Fruit fly (Drosophila melanogaster) whole organism, embryonic: ENCODE data around the gene Dpp10.

ENCODE experiments used
- Adf1 ChIP-seq: fragments of 200-800 bp; sonication (Bioruptor generic); IDR thresholded peaks from 2 replicates; pipeline ENCODE4 v1.3.6; 2022; ENCODE audit warnings: missing biosample characterization, missing genetic modification characterization
- Blimp-1 ChIP-seq: fragments of 200-800 bp; sonication (Bioruptor generic); optimal IDR thresholded peaks from 3 replicates; lab custom pipeline; 2018; ENCODE audit warnings: missing biosample characterization, missing genetic modification characterization, mild to moderate bottlenecking, moderate library complexity, missing genetic modification reagents
- CG10321 ChIP-seq: fragments of 200-800 bp; sonication (Bioruptor generic); IDR thresholded peaks from 2 replicates; pipeline ENCODE4 v1.3.6; 2022; ENCODE audit warnings: missing biosample characterization, missing genetic modification characterization
- CG10462 ChIP-seq: fragments of 200-800 bp; sonication (Bioruptor generic); optimal IDR thresholded peaks from 2 replicates; lab custom pipeline; 2016; ENCODE audit warnings: missing biosample characterization, missing genetic modification characterization
- CG10543 ChIP-seq: fragments of 200-800 bp; sonication (Bioruptor generic); optimal IDR thresholded peaks from 3 replicates; lab custom pipeline; 2017; ENCODE audit warnings: missing biosample characterization, mild to moderate bottlenecking, missing genetic modification characterization, moderate library complexity
- CG11695 ChIP-seq: fragments of 200-800 bp; sonication (Bioruptor generic); IDR thresholded peaks from 3 replicates; pipeline ENCODE4 v1.3.6; 2022; ENCODE audit warnings: missing biosample characterization, missing genetic modification characterization
- CG11723 ChIP-seq: fragments of 200-800 bp; sonication (Bioruptor generic); optimal IDR thresholded peaks from 2 replicates; lab custom pipeline; 2017; ENCODE audit warnings: missing biosample characterization, mild to moderate bottlenecking, missing genetic modification characterization
- CG12219 ChIP-seq: fragments of 200-800 bp; sonication (Bioruptor generic); optimal IDR thresholded peaks from 3 replicates; lab custom pipeline; 2018; ENCODE audit warnings: missing biosample characterization, mild to moderate bottlenecking, missing genetic modification characterization
- CG12236 ChIP-seq: fragments of 200-800 bp; sonication (Bioruptor generic); optimal IDR thresholded peaks from 2 replicates; lab custom pipeline; 2016; ENCODE audit warnings: missing biosample characterization, missing genetic modification characterization
- CG12744 ChIP-seq: fragments of 200-800 bp; sonication (Bioruptor generic); optimal IDR thresholded peaks from 2 replicates; lab custom pipeline; 2016; ENCODE audit warnings: missing biosample characterization, missing genetic modification characterization
- CG13296 ChIP-seq: fragments of 200-800 bp; sonication (Bioruptor generic); optimal IDR thresholded peaks from 3 replicates; lab custom pipeline; 2018; ENCODE audit warnings: missing biosample characterization, mild to moderate bottlenecking, missing genetic modification characterization
- CG1529 ChIP-seq: fragments of 200-800 bp; sonication (Bioruptor generic); optimal IDR thresholded peaks from 3 replicates; lab custom pipeline; 2018; ENCODE audit warnings: missing biosample characterization, missing genetic modification characterization
- CG30020 ChIP-seq: fragments of 200-800 bp; optimal IDR thresholded peaks from 2 replicates; lab custom pipeline; 2019; ENCODE audit warnings: missing biosample characterization, mild to moderate bottlenecking, missing genetic modification characterization, moderate library complexity
- CG31365 ChIP-seq: fragments of 200-800 bp; sonication (Bioruptor generic); optimal IDR thresholded peaks from 2 replicates; lab custom pipeline; 2018; ENCODE audit warnings: missing biosample characterization, mild to moderate bottlenecking, missing genetic modification characterization
- CG32767 ChIP-seq: fragments of 200-800 bp; sonication (Bioruptor generic); IDR thresholded peaks from 2 replicates; pipeline ENCODE4 v1.3.6; 2022; ENCODE audit warnings: missing biosample characterization, missing genetic modification characterization
- CG4360 ChIP-seq: fragments of 200-800 bp; sonication (Bioruptor generic); IDR thresholded peaks from 2 replicates; pipeline ENCODE4 v1.3.6; 2022; ENCODE audit warnings: missing biosample characterization, missing genetic modification characterization
- CG4404 ChIP-seq: fragments of 200-800 bp; sonication (Bioruptor generic); IDR thresholded peaks from 2 replicates; pipeline ENCODE4 v1.3.6; 2022; ENCODE audit warnings: missing biosample characterization, missing genetic modification characterization
- CG4707 ChIP-seq: fragments of 200-800 bp; sonication (Bioruptor generic); optimal IDR thresholded peaks from 2 replicates; lab custom pipeline; 2018; ENCODE audit warnings: missing biosample characterization, mild to moderate bottlenecking, missing genetic modification characterization, moderate library complexity
- CG6791 ChIP-seq: fragments of 200-800 bp; sonication (Bioruptor generic); IDR thresholded peaks from 3 replicates; pipeline ENCODE4 v1.3.6; 2022; ENCODE audit warnings: missing biosample characterization, missing genetic modification characterization; ENCODE audit not compliant: partially characterized antibody
- CG7372 ChIP-seq: fragments of 200-800 bp; sonication (Bioruptor generic); IDR thresholded peaks from 2 replicates; pipeline ENCODE4 v1.3.6; 2022; ENCODE audit warnings: missing biosample characterization, missing genetic modification characterization
- CG7556 ChIP-seq: fragments of 200-800 bp; sonication (Bioruptor generic); optimal IDR thresholded peaks from 2 replicates; lab custom pipeline; 2017; ENCODE audit warnings: missing biosample characterization, mild to moderate bottlenecking, missing genetic modification characterization
- CG7786 ChIP-seq: fragments of 200-800 bp; sonication (Bioruptor generic); optimal IDR thresholded peaks from 2 replicates; lab custom pipeline; 2016; ENCODE audit warnings: missing biosample characterization, missing genetic modification characterization
- CG8290 ChIP-seq, 3 experiments: fragments of 200-800 bp; sonication (Bioruptor generic); optimal IDR thresholded peaks; 2 replicates each; lab custom pipeline; 2016 to 2019; ENCODE audit warnings: missing biosample characterization in 3 of 3, missing genetic modification characterization in 3 of 3, mild to moderate bottlenecking in 2 of 3, moderate library complexity in 1 of 3
- CG8388 ChIP-seq: fragments of 200-800 bp; sonication (Bioruptor generic); optimal IDR thresholded peaks from 2 replicates; lab custom pipeline; 2019; ENCODE audit warnings: missing biosample characterization, mild to moderate bottlenecking, missing genetic modification characterization, moderate library complexity
- CG9437 ChIP-seq: fragments of 200-800 bp; sonication (Bioruptor generic); optimal IDR thresholded peaks from 2 replicates; lab custom pipeline; 2018; ENCODE audit warnings: missing biosample characterization, mild to moderate bottlenecking, missing genetic modification characterization
- CrebB ChIP-seq: fragments of 200-800 bp; sonication (Bioruptor generic); optimal IDR thresholded peaks from 3 replicates; lab custom pipeline; 2018; ENCODE audit warnings: missing biosample characterization, mild to moderate bottlenecking, missing genetic modification characterization
- Dek ChIP-seq: fragments of 200-800 bp; sonication (Bioruptor generic); optimal IDR thresholded peaks from 3 replicates; lab custom pipeline; 2019; ENCODE audit warnings: missing biosample characterization, mild to moderate bottlenecking, missing genetic modification characterization, moderate library complexity
- Doc2 ChIP-seq: fragments of 200-800 bp; sonication (Bioruptor generic); IDR thresholded peaks from 2 replicates; pipeline ENCODE4 v1.3.6; 2022; ENCODE audit warnings: missing biosample characterization, missing genetic modification characterization
- Dref ChIP-seq: fragments of 200-800 bp; sonication (Bioruptor generic); IDR thresholded peaks from 2 replicates; pipeline ENCODE4 v1.3.6; 2022; ENCODE audit warnings: missing biosample characterization, missing genetic modification characterization
- Drgx ChIP-seq: fragments of 200-800 bp; sonication (Bioruptor generic); IDR thresholded peaks from 2 replicates; pipeline ENCODE4 v1.3.6; 2022; ENCODE audit warnings: missing biosample characterization, missing genetic modification characterization
- Ets97D ChIP-seq: fragments of 200-800 bp; sonication (Bioruptor generic); optimal IDR thresholded peaks from 3 replicates; lab custom pipeline; 2016; ENCODE audit warnings: missing biosample characterization, missing genetic modification characterization
- HLHmδ ChIP-seq: fragments of 200-800 bp; sonication (Bioruptor generic); optimal IDR thresholded peaks from 2 replicates; lab custom pipeline; 2018; ENCODE audit warnings: missing biosample characterization, mild to moderate bottlenecking, missing genetic modification characterization, moderate library complexity
- Hmx ChIP-seq: fragments of 200-800 bp; sonication (Bioruptor generic); optimal IDR thresholded peaks from 2 replicates; lab custom pipeline; 2016; ENCODE audit warnings: missing biosample characterization, missing genetic modification characterization
- PHDP ChIP-seq: fragments of 200-800 bp; sonication (Bioruptor generic); optimal IDR thresholded peaks from 3 replicates; lab custom pipeline; 2018; ENCODE audit warnings: missing biosample characterization, mild to moderate bottlenecking, missing genetic modification characterization, moderate library complexity
- Ravus ChIP-seq: fragments of 200-800 bp; sonication (Bioruptor generic); IDR thresholded peaks from 2 replicates; pipeline ENCODE4 v1.3.6; 2022; ENCODE audit warnings: missing biosample characterization, missing genetic modification characterization
- ash1 ChIP-seq: fragments of 200-800 bp; sonication (Bioruptor generic); optimal IDR thresholded peaks from 2 replicates; lab custom pipeline; 2018; ENCODE audit warnings: missing biosample characterization, mild to moderate bottlenecking, missing genetic modification characterization
- fu2 ChIP-seq: fragments of 200-800 bp; sonication (Bioruptor generic); optimal IDR thresholded peaks from 2 replicates; lab custom pipeline; 2016; ENCODE audit warnings: missing biosample characterization, missing genetic modification characterization
- grn ChIP-seq: fragments of 200-800 bp; sonication (Bioruptor generic); optimal IDR thresholded peaks from 3 replicates; lab custom pipeline; 2017; ENCODE audit warnings: missing biosample characterization, missing genetic modification characterization
- gsb-n ChIP-seq: fragments of 200-800 bp; sonication (Bioruptor generic); optimal IDR thresholded peaks from 3 replicates; lab custom pipeline; 2018; ENCODE audit warnings: missing biosample characterization, mild to moderate bottlenecking, missing genetic modification characterization
- hb ChIP-seq: fragments of 200-800 bp; sonication (Bioruptor generic); IDR thresholded peaks from 3 replicates; pipeline ENCODE4 v1.3.6; 2022; ENCODE audit warnings: missing biosample characterization, missing genetic modification characterization; ENCODE audit not compliant: partially characterized antibody
- hkb ChIP-seq, 2 experiments: fragments of 200-800 bp in 1 of 2; fragments of >200 bp in 1 of 2; sonication (Bioruptor generic) in 1 of 2; IDR thresholded peaks in 1 of 2; optimal IDR thresholded peaks in 1 of 2; 2 replicates each; pipeline versions ENCODE4 v1.3.6 to Lab custom; 2017 to 2022; ENCODE audit warnings: missing biosample characterization in 1 of 2, missing genetic modification characterization in 1 of 2
- nom ChIP-seq: fragments of 200-800 bp; sonication (Bioruptor generic); optimal IDR thresholded peaks from 2 replicates; lab custom pipeline; 2017; ENCODE audit warnings: missing biosample characterization, missing genetic modification characterization, mild to moderate bottlenecking, moderate library complexity, missing genetic modification reagents
- pita ChIP-seq: fragments of 200-800 bp; sonication (Bioruptor generic); optimal IDR thresholded peaks from 2 replicates; lab custom pipeline; 2017; ENCODE audit warnings: missing biosample characterization, mild to moderate bottlenecking, missing genetic modification characterization
- pnt ChIP-seq: fragments of 200-800 bp; sonication (Bioruptor generic); optimal IDR thresholded peaks from 3 replicates; lab custom pipeline; 2016; ENCODE audit warnings: missing biosample characterization, missing genetic modification characterization
- shn ChIP-seq: fragments of 200-800 bp; sonication (Bioruptor generic); optimal IDR thresholded peaks from 3 replicates; lab custom pipeline; 2016; ENCODE audit warnings: missing biosample characterization, missing genetic modification characterization
- slbo ChIP-seq: fragments of 200-800 bp; sonication (Bioruptor generic); IDR thresholded peaks from 2 replicates; pipeline ENCODE4 v1.3.6; 2022; ENCODE audit warnings: missing biosample characterization, missing genetic modification characterization
- ssp ChIP-seq: fragments of 200-800 bp; sonication (Bioruptor generic); IDR thresholded peaks from 2 replicates; pipeline ENCODE4 v1.3.6; 2022; ENCODE audit warnings: missing biosample characterization, missing genetic modification characterization
- toy ChIP-seq: fragments of 200-800 bp; sonication (Bioruptor generic); IDR thresholded peaks from 2 replicates; pipeline ENCODE4 v1.3.6; 2022; ENCODE audit warnings: missing biosample characterization, missing genetic modification characterization
- ttk ChIP-seq: fragments of 200-800 bp; sonication (Bioruptor generic); IDR thresholded peaks from 2 replicates; pipeline ENCODE4 v2.1.2; 2022; ENCODE audit warnings: missing biosample characterization, missing genetic modification characterization
- vfl ChIP-seq: fragments of 200-800 bp; sonication (Bioruptor generic); optimal IDR thresholded peaks from 2 replicates; lab custom pipeline; 2016; ENCODE audit warnings: missing biosample characterization, missing genetic modification characterization

Dpp10 gene

DNA sequence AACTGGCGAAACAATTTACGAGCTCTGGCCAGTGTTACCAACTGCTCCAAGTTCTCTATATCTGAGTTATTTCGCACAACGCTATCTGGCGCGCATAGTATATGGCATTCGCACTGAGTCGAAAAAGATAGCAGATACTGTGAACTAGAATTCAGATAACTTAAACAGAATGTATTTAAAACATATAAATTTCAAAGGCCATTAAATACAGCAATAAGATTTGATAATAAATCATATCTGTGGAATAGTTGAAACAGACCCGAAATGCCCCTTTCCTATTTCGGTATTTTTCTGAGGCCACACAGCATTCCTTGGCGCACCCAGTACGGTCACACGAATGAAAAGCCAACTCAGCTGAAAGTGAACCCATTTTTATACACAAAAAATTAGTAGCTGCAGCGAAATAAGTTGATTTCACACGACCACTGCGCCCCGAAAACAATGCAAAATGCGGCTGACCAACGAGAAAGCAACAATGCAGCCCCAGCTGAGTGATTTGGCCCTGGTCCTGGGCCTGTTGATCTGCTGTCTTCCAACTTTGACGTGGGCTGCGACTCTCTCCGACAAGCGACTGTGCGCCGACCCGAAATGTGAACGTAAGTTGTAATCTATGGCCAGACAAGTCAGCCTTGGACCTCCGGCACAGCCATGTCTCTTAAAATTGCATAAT lies 48.4 kb upstream of the Dpp10 start, which contains the start of the genes CG31635 and Tango1 (continued):
- TF ChIP-seq pnt (GFP tag; lab: Kevin White, UChicago) = no peak
- TF ChIP-seq toy (GFP tag; lab: Robert Waterston, UW) = no peak
- TF ChIP-seq pita (GFP tag; lab: Kevin White, UChicago) = no peak
- no peak for TF ChIP-seq CG6791
- peak; percentile 95 for TF ChIP-seq ssp (GFP tag; lab: Robert Waterston, UW)
- no peak for TF ChIP-seq CG11723 (GFP tag; lab: Kevin White, UChicago)
- peak; percentile 24 for TF ChIP-seq CG8290 (GFP tag; optimal IDR thresholded peaks at IDR 0.05; lab: Kevin White, UChicago)
- no peak for TF ChIP-seq CG8290 (tag; optimal IDR thresholded peaks at IDR 0.05; lab: Kevin White, UChicago)
- no peak for TF ChIP-seq CG31365 (tag; lab: Kevin White, UChicago)
- no peak for TF ChIP-seq grn
- TF ChIP-seq CG8388 (GFP tag; lab: Kevin White, UChicago) = no peak
- no peak for TF ChIP-seq CG7556 (GFP tag; lab: Kevin White, UChicago)
- TF ChIP-seq Ets97D = peak; percentile 75
- TF ChIP-seq Ravus = no peak
- TF ChIP-seq hb (GFP tag; lab: Robert Waterston, UW) = no peak
- no peak for TF ChIP-seq fu2 (GFP tag; lab: Kevin White, UChicago)
- no peak for TF ChIP-seq nom (GFP tag; lab: Kevin White, UChicago)
- no peak for TF ChIP-seq CG11695
- TF ChIP-seq Doc2 (GFP tag; lab: Robert Waterston, UW) = no peak
- TF ChIP-seq Drgx (GFP tag; lab: Robert Waterston, UW) = no peak
- TF ChIP-seq gsb-n = no peak
- TF ChIP-seq CG7786 = no peak
- no peak for TF ChIP-seq CG32767
- no peak for TF ChIP-seq CG4707 (GFP tag; lab: Kevin White, UChicago)
- TF ChIP-seq HLHmδ = no peak
- peak; percentile 34; the same call in 1 of the 2 replicates for TF ChIP-seq Adf1
- TF ChIP-seq shn (GFP tag; lab: Kevin White, UChicago) = no peak
- TF ChIP-seq Hmx = no peak
- TF ChIP-seq hkb (optimal IDR thresholded peaks at IDR 0.05; lab: Kevin White, UChicago) = peak; percentile 95
- no peak for TF ChIP-seq hkb (GFP tag; IDR thresholded peaks at IDR 0.05; lab: Robert Waterston, UW)
- TF ChIP-seq CG7372 (GFP tag; lab: Robert Waterston, UW) = 0 out of 2 replicates have a peak, but pooled peaks have one; percentile 14
- TF ChIP-seq Blimp-1 (GFP tag; lab: Kevin White, UChicago) = no peak
- TF ChIP-seq ttk = no peak
- no peak for TF ChIP-seq PHDP (tag; lab: Kevin White, UChicago)
- no peak for TF ChIP-seq CG4404 (GFP tag; lab: Robert Waterston, UW)
- TF ChIP-seq CG12219 = no peak
- TF ChIP-seq ash1 (GFP tag; lab: Kevin White, UChicago) = no peak
- peak; percentile 2 for TF ChIP-seq CG12744 (GFP tag; lab: Kevin White, UChicago)
- TF ChIP-seq Dref (GFP tag; lab: Robert Waterston, UW) = no peak
- TF ChIP-seq CG10462 (GFP tag; lab: Kevin White, UChicago) = no peak
- no peak for TF ChIP-seq vfl (GFP tag; lab: Kevin White, UChicago)
- no peak for TF ChIP-seq slbo (GFP tag; lab: Robert Waterston, UW)
- TF ChIP-seq CG12236 (GFP tag; lab: Kevin White, UChicago) = no peak
- no peak for TF ChIP-seq CG13296 (GFP tag; lab: Kevin White, UChicago)
- TF ChIP-seq CrebB = no peak
- TF ChIP-seq Dek (tag; lab: Kevin White, UChicago) = no peak
- TF ChIP-seq CG10321 (GFP tag; lab: Robert Waterston, UW) = no peak
- no peak for TF ChIP-seq CG9437 (GFP tag; lab: Kevin White, UChicago)
- peak; percentile 56 for TF ChIP-seq CG30020 (tag; lab: Kevin White, UChicago)
- TF ChIP-seq CG4360 (GFP tag; lab: Robert Waterston, UW) = no peak
- TF ChIP-seq CG1529 (GFP tag; lab: Kevin White, UChicago) = no peak
- peak; percentile 31 for TF ChIP-seq CG10543 (GFP tag; lab: Kevin White, UChicago)
